Worm (Caenorhabditis elegans) whole organism, midembryonic: ENCODE data around the gene srh-118.

ENCODE experiments used
- med-1 ChIP-seq: sonication (generic microtip); optimal IDR thresholded peaks from 2 replicates; lab custom pipeline; 2017; ENCODE audit warnings: missing genetic modification characterization, mild to moderate bottlenecking, missing compliant biosample characterization, antibody characterized with exemption, missing genetic modification reagents; ENCODE audit not compliant: insufficient read depth
- tab-1 ChIP-seq: fragments of 200-800 bp; sonication (Bioruptor generic); IDR thresholded peaks from 2 replicates; pipeline ENCODE4 v1.3.6; 2022; ENCODE audit warnings: missing genetic modification characterization, missing compliant biosample characterization

DNA sequence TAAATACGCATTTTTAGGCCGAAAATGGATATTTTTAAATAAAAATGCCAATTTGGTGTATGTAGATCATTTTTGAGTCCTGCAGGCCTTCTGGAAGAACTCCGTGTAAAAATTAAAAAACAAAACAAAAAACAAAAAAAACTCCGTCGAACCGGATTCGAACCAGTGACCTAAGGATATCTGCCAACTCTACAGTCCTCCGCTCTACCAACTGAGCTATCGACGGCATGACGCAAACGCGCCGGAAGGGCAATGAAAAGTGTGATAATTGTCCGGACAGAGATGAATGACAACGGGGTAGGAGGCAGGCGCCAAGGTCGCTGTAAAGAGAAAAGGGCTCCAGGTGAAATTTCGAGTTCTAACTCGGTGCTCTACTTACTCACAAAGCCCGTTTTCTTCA, 46.3 kb upstream of the srh-118 start:
- TF ChIP-seq med-1 (GFP tag; lab: Kevin White, UChicago) (no peak), tab-1 (GFP tag; lab: Robert Waterston, UW) (0 out of 2 replicates have a peak, but pooled peaks have one; percentile 65)
